Worm (Caenorhabditis elegans): ENCODE results near the gene mrp-5.

Gene mrp-5

ce11 chrX:14983274-14983673, 37.2 kb upstream of the mrp-5 start, which contains the start of gene rbg-1:
Gene rbg-1 (plus strand): TSS chrX:14983533.
- TF ChIP-seq Y5F2A.4 (GFP tag; optimal IDR thresholded peaks at IDR 0.05) (no peak), Y48G9A.11 (GFP tag; IDR thresholded peaks at IDR 0.05) (no peak), nhr-77 (tag; optimal IDR thresholded peaks at IDR 0.05) (peak; percentile 69), mdt-29 (GFP tag; IDR thresholded peaks at IDR 0.05) (no peak), D1046.2 (GFP tag; IDR thresholded peaks at IDR 0.05) (no peak), ceh-32 (tag; optimal IDR thresholded peaks at IDR 0.05; ENCODE audit: poor library complexity) (no peak), sdz-12 (GFP tag; optimal IDR thresholded peaks at IDR 0.05) (no peak), nhr-6 (tag; optimal IDR thresholded peaks at IDR 0.05) (peak; percentile 88), ceh-20 (GFP tag; IDR thresholded peaks at IDR 0.05) (0 out of 2 replicates have a peak, but pooled peaks have one; percentile 21), egl-27 (tag; optimal IDR thresholded peaks at IDR 0.05) (no peak), lin-15B (tag; optimal IDR thresholded peaks at IDR 0.05) (no peak), dmd-9 (GFP tag; IDR thresholded peaks at IDR 0.05) (no peak), lin-1 (GFP tag; IDR thresholded peaks at IDR 0.05) (peak; percentile 61; the same call in 1 of the 2 replicates), ama-1 (optimal IDR thresholded peaks at IDR 0.05) (peak; percentile 13), F37D6.2 (tag; optimal IDR thresholded peaks at IDR 0.05) (no peak), mxl-2 (GFP tag; conservative IDR thresholded peaks at IDR 0.05) (no peak), fkh-10 (GFP tag; optimal IDR thresholded peaks at IDR 0.05) (peak; percentile 53), F49E8.2 (tag; optimal IDR thresholded peaks at IDR 0.05; ENCODE audit: borderline replicate concordance) (no peak), nhr-237 (tag; optimal IDR thresholded peaks at IDR 0.05) (no peak), nhr-111 (GFP tag; optimal IDR thresholded peaks at IDR 0.05) (no peak), mxl-3 (GFP tag; optimal IDR thresholded peaks at IDR 0.05) (peak; percentile 62), nhr-42 (GFP tag; IDR thresholded peaks at IDR 0.05) (0 out of 2 replicates have a peak, but pooled peaks have one; percentile 29), nhr-48 (tag; optimal IDR thresholded peaks at IDR 0.05) (no peak), unc-62 (GFP tag; optimal IDR thresholded peaks at IDR 0.05 in 1 of 2) (no peak), unc-62 (tag; optimal IDR thresholded peaks at IDR 0.05) (no peak), T26A8.4 (GFP tag; IDR thresholded peaks at IDR 0.05) (peak; percentile 71), hlh-30 (tag; optimal IDR thresholded peaks at IDR 0.05; ENCODE audit: insufficient read depth) (peak; percentile 97), nhr-28 (tag; optimal IDR thresholded peaks at IDR 0.05) (peak; percentile 55), ZK337.2 (GFP tag; IDR thresholded peaks at IDR 0.05) (no peak), daf-16 (GFP tag; optimal IDR thresholded peaks at IDR 0.05) (peak in 1 of 2 experiments; percentile 37), daf-16 (tag; optimal IDR thresholded peaks at IDR 0.05) (peak; percentile 95), nhr-10 (tag; optimal IDR thresholded peaks at IDR 0.05) (no peak), madf-9 (GFP tag; conservative IDR thresholded peaks at IDR 0.05) (no peak), nhr-41 (GFP tag; IDR thresholded peaks at IDR 0.05) (no peak), ceh-44 (GFP tag; IDR thresholded peaks at IDR 0.05) (0 out of 2 replicates have a peak, but pooled peaks have one; percentile 16), lin-29 (GFP tag; IDR thresholded peaks at IDR 0.05) (no peak), nhr-102 (tag; optimal IDR thresholded peaks at IDR 0.05) (peak; percentile 45), ctbp-1 (GFP tag; IDR thresholded peaks at IDR 0.05) (peak; percentile 58; the same call in 1 of the 2 replicates), zfp-3 (GFP tag; conservative IDR thresholded peaks at IDR 0.05) (no peak), daf-8 (GFP tag; IDR thresholded peaks at IDR 0.05) (no peak), lin-13 (GFP tag; optimal IDR thresholded peaks at IDR 0.05) (peak; percentile 65), set-16 (GFP tag; IDR thresholded peaks at IDR 0.05) (no peak), ztf-11 (tag; optimal IDR thresholded peaks at IDR 0.05) (no peak), gei-8 (GFP tag; optimal IDR thresholded peaks at IDR 0.05) (no peak), ceh-62 (tag; optimal IDR thresholded peaks at IDR 0.05) (no peak), mes-2 (tag; optimal IDR thresholded peaks at IDR 0.05; ENCODE audit: poor library complexity, severe bottlenecking) (peak; percentile 85), cey-2 (tag; optimal IDR thresholded peaks at IDR 0.05; ENCODE audit: borderline replicate concordance, insufficient read depth) (no peak), nhr-11 (tag; optimal IDR thresholded peaks at IDR 0.05) (peak; percentile 65), lsy-2 (tag; optimal IDR thresholded peaks at IDR 0.05) (peak in 1 of 2 experiments; percentile 78), hlh-11 (tag; optimal IDR thresholded peaks at IDR 0.05) (peak; percentile 81), daf-12 (tag; optimal IDR thresholded peaks at IDR 0.05) (no peak), snpc-4 (tag; optimal IDR thresholded peaks at IDR 0.05) (no peak)

All from whole organism, L4 larva.